Fruit fly (Drosophila melanogaster) whole organism, embryonic: ENCODE measurements around the gene CG43672.

Experiments
- ATbp ChIP-seq: fragments of 200-800 bp; sonication (Bioruptor generic); optimal IDR thresholded peaks from 2 replicates; lab custom pipeline; 2017; ENCODE audit warnings: missing biosample characterization, mild to moderate bottlenecking, missing genetic modification characterization, missing genetic modification reagents
- Antp ChIP-seq: fragments of 200-800 bp; sonication (Bioruptor generic); optimal IDR thresholded peaks from 3 replicates; lab custom pipeline; 2016; ENCODE audit warnings: missing biosample characterization, missing genetic modification characterization
- Bgb ChIP-seq: fragments of 200-800 bp; sonication (Bioruptor generic); IDR thresholded peaks from 2 replicates; pipeline ENCODE4 v1.3.6; 2022; ENCODE audit warnings: missing biosample characterization, missing genetic modification characterization; ENCODE audit not compliant: partially characterized antibody
- CG10267 ChIP-seq: fragments of 200-800 bp; sonication (Bioruptor generic); optimal IDR thresholded peaks from 2 replicates; lab custom pipeline; 2018; ENCODE audit warnings: missing biosample characterization, mild to moderate bottlenecking, missing genetic modification characterization, moderate library complexity
- CG11504 ChIP-seq: fragments of 200-800 bp; sonication (Bioruptor generic); optimal IDR thresholded peaks from 3 replicates; lab custom pipeline; 2019; ENCODE audit warnings: missing biosample characterization, mild to moderate bottlenecking, missing genetic modification characterization, moderate library complexity
- CG11696 ChIP-seq: fragments of 200-800 bp; sonication (Bioruptor generic); IDR thresholded peaks from 2 replicates; pipeline ENCODE4 v1.3.6; 2022; ENCODE audit warnings: missing biosample characterization, missing genetic modification characterization
- CG12155 ChIP-seq: fragments of 200-800 bp; sonication (Bioruptor generic); optimal IDR thresholded peaks from 3 replicates; lab custom pipeline; 2016; ENCODE audit warnings: missing biosample characterization, missing genetic modification characterization
- CG13424 ChIP-seq: fragments of 200-800 bp; sonication (Bioruptor generic); optimal IDR thresholded peaks from 2 replicates; lab custom pipeline; 2019; ENCODE audit warnings: missing biosample characterization, mild to moderate bottlenecking, missing genetic modification characterization, moderate library complexity
- CG14667 ChIP-seq: fragments of 200-800 bp; sonication (Bioruptor generic); IDR thresholded peaks from 2 replicates; pipeline ENCODE4 v1.3.6; 2022; ENCODE audit warnings: missing biosample characterization, missing genetic modification characterization
- CG15073 ChIP-seq: fragments of 200-800 bp; sonication (Bioruptor generic); optimal IDR thresholded peaks from 2 replicates; lab custom pipeline; 2016; ENCODE audit warnings: missing biosample characterization, missing genetic modification characterization
- CG2120 ChIP-seq: fragments of 200-800 bp; sonication (Bioruptor generic); optimal IDR thresholded peaks from 3 replicates; lab custom pipeline; 2016; ENCODE audit warnings: missing biosample characterization, missing genetic modification characterization
- CG2202 ChIP-seq: fragments of 200-800 bp; sonication (Bioruptor generic); optimal IDR thresholded peaks from 2 replicates; lab custom pipeline; 2018; ENCODE audit warnings: missing biosample characterization, mild to moderate bottlenecking, missing genetic modification characterization
- CG2889 ChIP-seq: fragments of 200-800 bp; sonication (Bioruptor generic); IDR thresholded peaks from 3 replicates; pipeline ENCODE4 v1.3.6; 2022; ENCODE audit warnings: missing biosample characterization, missing genetic modification characterization
- CG30431 ChIP-seq: fragments of 200-800 bp; sonication (Bioruptor generic); optimal IDR thresholded peaks from 2 replicates; lab custom pipeline; 2017; ENCODE audit warnings: missing biosample characterization, missing genetic modification characterization
- CG31388 ChIP-seq: fragments of 200-800 bp; sonication (Bioruptor generic); optimal IDR thresholded peaks from 2 replicates; lab custom pipeline; 2016; ENCODE audit warnings: missing biosample characterization, missing genetic modification characterization
- CG3163 ChIP-seq: fragments of 200-800 bp; sonication (Bioruptor generic); optimal IDR thresholded peaks from 3 replicates; lab custom pipeline; 2016; ENCODE audit warnings: missing biosample characterization, missing genetic modification characterization
- CG6854 ChIP-seq: fragments of 200-800 bp; sonication (Bioruptor generic); optimal IDR thresholded peaks from 3 replicates; lab custom pipeline; 2017; ENCODE audit warnings: missing biosample characterization, mild to moderate bottlenecking, missing genetic modification characterization
- CG7963 ChIP-seq: fragments of 200-800 bp; sonication (Bioruptor generic); IDR thresholded peaks from 3 replicates; pipeline ENCODE4 v1.3.6; 2022; ENCODE audit warnings: missing biosample characterization, missing genetic modification characterization; ENCODE audit not compliant: partially characterized antibody
- CG9215 ChIP-seq: fragments of 200-800 bp; sonication (Bioruptor generic); IDR thresholded peaks from 2 replicates; pipeline ENCODE4 v1.3.6; 2022; ENCODE audit warnings: missing biosample characterization, missing genetic modification characterization
- CG9797 ChIP-seq: fragments of 200-800 bp; sonication (Bioruptor generic); optimal IDR thresholded peaks from 3 replicates; lab custom pipeline; 2018; ENCODE audit warnings: missing biosample characterization, mild to moderate bottlenecking, missing genetic modification characterization
- D ChIP-seq, 2 experiments: fragments of 200-800 bp in 1 of 2; fragments of >200 bp in 1 of 2; sonication (Bioruptor generic) in 1 of 2; optimal IDR thresholded peaks; 2 replicates in 1 of 2; 3 replicates in 1 of 2; lab custom pipeline; 2017; ENCODE audit warnings: mild to moderate bottlenecking in 1 of 2, missing biosample characterization in 1 of 2, missing genetic modification characterization in 1 of 2, missing genetic modification reagents in 1 of 2
- Dad ChIP-seq: fragments of 200-800 bp; sonication (Bioruptor generic); optimal IDR thresholded peaks from 3 replicates; lab custom pipeline; 2016; ENCODE audit warnings: missing biosample characterization, missing genetic modification characterization
- Doc2 ChIP-seq: fragments of 200-800 bp; sonication (Bioruptor generic); IDR thresholded peaks from 2 replicates; pipeline ENCODE4 v1.3.6; 2022; ENCODE audit warnings: missing biosample characterization, missing genetic modification characterization
- Doc3 ChIP-seq: fragments of 200-800 bp; sonication (Bioruptor generic); IDR thresholded peaks from 3 replicates; pipeline ENCODE4 v1.3.6; 2022; ENCODE audit warnings: missing biosample characterization, missing genetic modification characterization; ENCODE audit not compliant: partially characterized antibody
- ERR ChIP-seq: fragments of 200-800 bp; sonication (Bioruptor generic); optimal IDR thresholded peaks from 2 replicates; lab custom pipeline; 2016; ENCODE audit warnings: missing biosample characterization, missing genetic modification characterization
- Gug ChIP-seq: fragments of 200-800 bp; sonication (Bioruptor generic); IDR thresholded peaks from 4 replicates; pipeline ENCODE4 v1.3.6; 2022; ENCODE audit warnings: missing biosample characterization, missing genetic modification characterization
- HLH3B ChIP-seq: fragments of 200-800 bp; sonication (Bioruptor generic); IDR thresholded peaks from 2 replicates; pipeline ENCODE4 v1.3.6; 2022; ENCODE audit warnings: missing biosample characterization, missing genetic modification characterization
- HLH4C ChIP-seq: fragments of 200-800 bp; sonication (Bioruptor generic); IDR thresholded peaks from 3 replicates; pipeline ENCODE4 v1.3.6; 2022; ENCODE audit warnings: missing biosample characterization, missing genetic modification characterization; ENCODE audit not compliant: partially characterized antibody
- HLHmδ ChIP-seq: fragments of 200-800 bp; sonication (Bioruptor generic); optimal IDR thresholded peaks from 2 replicates; lab custom pipeline; 2018; ENCODE audit warnings: missing biosample characterization, mild to moderate bottlenecking, missing genetic modification characterization, moderate library complexity
- HmgD ChIP-seq: fragments of 200-800 bp; sonication (Bioruptor generic); optimal IDR thresholded peaks from 3 replicates; lab custom pipeline; 2016; ENCODE audit warnings: missing biosample characterization, missing genetic modification characterization
- Hmr ChIP-seq: fragments of 200-800 bp; sonication (Bioruptor generic); optimal IDR thresholded peaks from 3 replicates; lab custom pipeline; 2017; ENCODE audit warnings: mild to moderate bottlenecking, missing biosample characterization, missing genetic modification reagents, missing genetic modification characterization
- Hsf ChIP-seq: fragments of 200-800 bp; sonication (Bioruptor generic); optimal IDR thresholded peaks from 3 replicates; lab custom pipeline; 2016; ENCODE audit warnings: missing biosample characterization, missing genetic modification characterization
- Jarid2 ChIP-seq: fragments of 200-800 bp; sonication (Bioruptor generic); optimal IDR thresholded peaks from 3 replicates; lab custom pipeline; 2017; ENCODE audit warnings: mild to moderate bottlenecking, missing biosample characterization, missing genetic modification reagents, missing genetic modification characterization
- NC2α ChIP-seq: fragments of 200-800 bp; sonication (Bioruptor generic); optimal IDR thresholded peaks from 2 replicates; lab custom pipeline; 2016; ENCODE audit warnings: missing biosample characterization, missing genetic modification characterization
- Nf-YA ChIP-seq: fragments of 200-800 bp; sonication (Bioruptor generic); IDR thresholded peaks from 2 replicates; pipeline ENCODE4 v1.3.6; 2022; ENCODE audit warnings: missing biosample characterization, missing genetic modification characterization
- Pdp1 ChIP-seq, 2 experiments: fragments of 200-800 bp; sonication (Bioruptor generic); optimal IDR thresholded peaks; 3 replicates each; lab custom pipeline; 2016; ENCODE audit warnings: missing biosample characterization in 2 of 2, missing genetic modification characterization in 2 of 2, mild to moderate bottlenecking in 1 of 2, moderate library complexity in 1 of 2
- Ptx1 ChIP-seq: fragments of 200-800 bp; sonication (Bioruptor generic); IDR thresholded peaks from 2 replicates; pipeline ENCODE4 v1.3.6; 2022; ENCODE audit warnings: missing biosample characterization, missing genetic modification characterization
- Six4 ChIP-seq: fragments of 200-800 bp; sonication (Bioruptor generic); optimal IDR thresholded peaks from 2 replicates; lab custom pipeline; 2016; ENCODE audit warnings: missing biosample characterization, missing genetic modification characterization
- Sox100B ChIP-seq: fragments of 200-800 bp; sonication (Bioruptor generic); optimal IDR thresholded peaks from 3 replicates; lab custom pipeline; 2018; ENCODE audit warnings: missing biosample characterization, mild to moderate bottlenecking, missing genetic modification characterization
- ci ChIP-seq: fragments of 200-800 bp; sonication (Bioruptor generic); IDR thresholded peaks from 3 replicates; pipeline ENCODE4 v1.3.6; 2022; ENCODE audit warnings: missing biosample characterization, missing genetic modification characterization
- cwo ChIP-seq: fragments of 200-800 bp; sonication (Bioruptor generic); optimal IDR thresholded peaks from 3 replicates; lab custom pipeline; 2017; ENCODE audit warnings: missing biosample characterization, missing genetic modification characterization, mild to moderate bottlenecking, moderate library complexity, missing genetic modification reagents
- danr ChIP-seq: fragments of 200-800 bp; sonication (Bioruptor generic); IDR thresholded peaks from 2 replicates; pipeline ENCODE4 v1.3.6; 2022; ENCODE audit warnings: missing biosample characterization, missing genetic modification characterization
- hbn ChIP-seq: fragments of 200-800 bp; sonication (Bioruptor generic); IDR thresholded peaks from 2 replicates; pipeline ENCODE4 v1.3.6; 2022; ENCODE audit warnings: missing biosample characterization, missing genetic modification characterization; ENCODE audit not compliant: partially characterized antibody
- jing ChIP-seq: fragments of 200-800 bp; sonication (Bioruptor generic); optimal IDR thresholded peaks from 2 replicates; lab custom pipeline; 2018; ENCODE audit warnings: missing biosample characterization, mild to moderate bottlenecking, missing genetic modification characterization
- lbe ChIP-seq: fragments of 200-800 bp; sonication (Bioruptor generic); optimal IDR thresholded peaks from 2 replicates; lab custom pipeline; 2016; ENCODE audit warnings: missing biosample characterization, mild to moderate bottlenecking, missing genetic modification characterization
- mam ChIP-seq: fragments of 200-800 bp; sonication (Bioruptor generic); optimal IDR thresholded peaks from 3 replicates; lab custom pipeline; 2016; ENCODE audit warnings: missing biosample characterization, missing genetic modification characterization
- seq ChIP-seq: fragments of 200-800 bp; sonication (Bioruptor generic); IDR thresholded peaks from 2 replicates; pipeline ENCODE4 v1.3.6; 2022; ENCODE audit warnings: missing biosample characterization, missing genetic modification characterization
- sna ChIP-seq: fragments of 200-800 bp; sonication (Bioruptor generic); IDR thresholded peaks from 2 replicates; pipeline ENCODE4 v1.3.6; 2022; ENCODE audit warnings: missing biosample characterization, missing genetic modification characterization; ENCODE audit not compliant: partially characterized antibody
- trem ChIP-seq: fragments of 200-800 bp; optimal IDR thresholded peaks from 3 replicates; lab custom pipeline; 2019; ENCODE audit warnings: missing biosample characterization, mild to moderate bottlenecking, missing genetic modification characterization, moderate library complexity
- usp ChIP-seq: fragments of >200 bp; optimal IDR thresholded peaks from 2 replicates; lab custom pipeline; 2017; ENCODE audit warnings: missing biosample characterization, missing genetic modification characterization

CG43672 gene

DNA sequence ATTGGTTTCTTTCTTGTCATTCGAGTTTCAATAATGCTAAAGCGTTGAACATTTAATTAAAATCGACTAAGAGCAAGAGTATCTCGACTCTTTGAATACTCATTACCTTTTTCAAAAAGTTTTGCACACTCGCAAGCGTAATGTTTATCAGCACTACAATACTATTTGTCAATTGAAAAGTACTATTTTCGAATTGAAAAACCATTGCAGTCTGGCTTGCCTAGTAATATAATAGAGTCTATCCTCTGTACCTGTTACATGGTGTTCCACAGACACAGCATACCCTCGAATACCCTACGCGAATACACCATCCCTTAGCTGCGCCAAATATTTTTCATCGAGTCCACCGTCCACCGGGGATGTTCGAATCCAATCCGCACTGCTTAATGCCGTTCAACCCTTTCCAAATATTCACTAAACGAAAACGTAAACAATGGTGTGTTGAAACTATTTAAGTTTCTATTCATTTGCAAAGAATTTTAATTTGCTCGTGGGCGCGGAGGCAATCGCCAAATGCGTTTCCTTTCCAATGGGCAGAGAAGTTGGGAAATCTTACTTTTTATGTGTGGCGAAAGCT is 45.9 kb downstream of the CG43672 start (continued):
- TF ChIP-seq HLHmδ (GFP tag; lab: Kevin White, UChicago) (no peak), lbe (GFP tag; lab: Kevin White, UChicago) (no peak), CG30431 (no peak), Jarid2 (GFP tag; lab: Kevin White, UChicago) (no peak), cwo (GFP tag; lab: Kevin White, UChicago) (no peak), D (optimal IDR thresholded peaks at IDR 0.05; lab: Kevin White, UChicago) (no peak), D (GFP tag; optimal IDR thresholded peaks at IDR 0.05; lab: Kevin White, UChicago) (no peak), Dad (GFP tag; lab: Kevin White, UChicago) (no peak), CG31388 (GFP tag; lab: Kevin White, UChicago) (no peak), CG2202 (no peak), CG12155 (GFP tag; lab: Kevin White, UChicago) (no peak), Ptx1 (GFP tag; lab: Robert Waterston, UW) (peak; percentile 42), CG11696 (GFP tag; lab: Robert Waterston, UW) (no peak), Hsf (no peak), trem (tag; lab: Kevin White, UChicago) (no peak), hbn (GFP tag; lab: Robert Waterston, UW) (no peak), Doc2 (GFP tag; lab: Robert Waterston, UW) (no peak), Hmr (GFP tag; lab: Kevin White, UChicago) (no peak), ci (GFP tag; lab: Robert Waterston, UW) (no peak), Antp (no peak), Gug (GFP tag; lab: Robert Waterston, UW) (no peak), seq (GFP tag; lab: Robert Waterston, UW) (peak; percentile 56; the same call in 1 of the 2 replicates), CG11504 (tag; lab: Kevin White, UChicago) (no peak), CG10267 (no peak), Pdp1 (GFP tag; optimal IDR thresholded peaks at IDR 0.05; lab: Kevin White, UChicago) (no peak), CG14667 (GFP tag; lab: Robert Waterston, UW) (no peak), usp (GFP tag; lab: Kevin White, UChicago) (no peak), CG6854 (no peak), Doc3 (GFP tag; lab: Robert Waterston, UW) (no peak), CG15073 (no peak), jing (GFP tag; lab: Kevin White, UChicago) (no peak), mam (GFP tag; lab: Kevin White, UChicago) (no peak), danr (no peak), Bgb (GFP tag; lab: Robert Waterston, UW) (no peak), CG3163 (GFP tag; lab: Kevin White, UChicago) (no peak), CG2120 (GFP tag; lab: Kevin White, UChicago) (peak; percentile 36), ATbp (GFP tag; lab: Kevin White, UChicago) (no peak), CG7963 (GFP tag; lab: Robert Waterston, UW) (no peak), Sox100B (GFP tag; lab: Kevin White, UChicago) (no peak), NC2α (GFP tag; lab: Kevin White, UChicago) (no peak), CG9797 (no peak), Nf-YA (no peak), HLH4C (GFP tag; lab: Robert Waterston, UW) (no peak), CG9215 (GFP tag; lab: Robert Waterston, UW) (no peak), sna (GFP tag; lab: Robert Waterston, UW) (no peak), HLH3B (no peak), CG13424 (tag; lab: Kevin White, UChicago) (peak; percentile 45), CG2889 (GFP tag; lab: Robert Waterston, UW) (no peak), ERR (GFP tag; lab: Kevin White, UChicago) (no peak), Six4 (GFP tag; lab: Kevin White, UChicago) (no peak), HmgD (GFP tag; lab: Kevin White, UChicago) (no peak)
